Fruit fly (Drosophila melanogaster) whole organism: ENCODE data around the gene CG44142.

Experiments
- CG8478 ChIP-seq: fragments of >200 bp; optimal IDR thresholded peaks from 2 replicates; lab custom pipeline; 2018; ENCODE audit warnings: inconsistent platforms
- pan ChIP-seq: fragments of >200 bp; optimal IDR thresholded peaks from 2 replicates; lab custom pipeline; 2017
- psq ChIP-seq: fragments of >200 bp; optimal IDR thresholded peaks from 2 replicates; lab custom pipeline; 2017
- usp ChIP-seq: fragments of >200 bp; optimal IDR thresholded peaks from 2 replicates; lab custom pipeline; 2017; ENCODE audit warnings: missing biosample characterization, missing genetic modification characterization, mixed read lengths

DNA sequence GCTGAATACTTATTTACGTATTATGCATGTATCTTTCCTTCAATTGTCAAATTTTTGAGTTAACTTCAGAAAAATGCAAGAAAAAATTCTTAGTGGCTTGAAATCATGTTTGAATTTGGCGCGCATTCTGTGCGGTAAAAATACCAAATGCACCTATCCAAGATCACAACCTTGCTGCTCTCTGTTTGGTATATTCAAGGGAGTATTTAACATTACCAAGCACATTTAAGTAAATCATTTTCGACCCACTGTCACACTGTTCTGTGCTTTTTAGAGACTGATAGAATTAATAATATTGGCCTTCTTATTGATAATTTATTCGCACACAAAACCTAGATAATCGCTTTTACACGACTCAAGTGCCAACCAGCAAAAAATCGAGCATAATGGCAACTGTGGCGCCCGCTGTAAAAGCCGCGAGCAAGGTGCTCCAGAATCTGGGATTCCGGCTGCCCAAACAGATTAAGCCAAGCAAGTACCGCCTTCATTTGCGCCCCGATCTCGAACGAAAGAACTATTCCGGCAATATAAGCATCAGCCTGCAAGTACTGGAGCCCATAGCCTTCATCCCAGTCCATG, 3.8 kb downstream of the CG44142 start:
- TF ChIP-seq usp (no peak), CG8478 (lab: Kevin White, UChicago) (no peak), pan (lab: Kevin White, UChicago) (no peak), psq (no peak)
